Worm (Caenorhabditis elegans) whole organism, L3 larva: Measurements from ENCODE around the gene rabs-5.

Experiments used
- ama-1 ChIP-seq: fragments of 150-350 bp; optimal IDR thresholded peaks from 2 replicates; lab custom pipeline; 2018
- fkh-2 ChIP-seq: fragments of 150-350 bp; optimal IDR thresholded peaks from 2 replicates; lab custom pipeline; 2014; ENCODE audit warnings: missing biosample characterization, missing genetic modification reagents, missing genetic modification characterization
- mml-1 ChIP-seq: fragments of 150-350 bp; sonication (generic microtip); optimal IDR thresholded peaks from 3 replicates; lab custom pipeline; 2014; ENCODE audit warnings: missing biosample characterization, missing genetic modification characterization
- nhr-23 ChIP-seq: fragments of 150-350 bp; optimal IDR thresholded peaks from 2 replicates; lab custom pipeline; 2014; ENCODE audit warnings: missing biosample characterization, missing genetic modification reagents, missing genetic modification characterization
- nhr-25 ChIP-seq: sonication (generic microtip); optimal IDR thresholded peaks from 2 replicates; lab custom pipeline; 2017; ENCODE audit warnings: missing biosample characterization, missing genetic modification characterization
- pha-4 ChIP-seq: fragments of 150-350 bp; optimal IDR thresholded peaks from 2 replicates; lab custom pipeline; 2014; ENCODE audit warnings: missing biosample characterization, missing genetic modification reagents, missing genetic modification characterization
- pqm-1 ChIP-seq: fragments of 150-350 bp; optimal IDR thresholded peaks from 2 replicates; lab custom pipeline; 2017; ENCODE audit warnings: missing biosample characterization, missing genetic modification characterization, inconsistent platforms
- unc-39 ChIP-seq: sonication (generic microtip); optimal IDR thresholded peaks from 4 replicates; lab custom pipeline; 2017; ENCODE audit warnings: missing biosample characterization, missing genetic modification characterization
- unc-62 ChIP-seq: fragments of 150-350 bp; sonication (generic microtip); optimal IDR thresholded peaks from 4 replicates; lab custom pipeline; 2014; ENCODE audit warnings: missing biosample characterization, missing genetic modification reagents, missing genetic modification characterization

ce11 chrIV:8118790-8119189 is 11.4 kb upstream of the rabs-5 start, which contains the start of gene F42G8.8:
- TF ChIP-seq nhr-25: no peak
- no peak for TF ChIP-seq ama-1 (lab: Kevin White, UChicago)
- no peak for TF ChIP-seq unc-39 (tag; lab: Kevin White, UChicago)
- TF ChIP-seq unc-62 (GFP tag; lab: Kevin White, UChicago): no peak
- TF ChIP-seq fkh-2 (tag; lab: Kevin White, UChicago): no peak
- no peak for TF ChIP-seq mml-1 (tag; lab: Kevin White, UChicago)
- no peak for TF ChIP-seq pqm-1 (tag; lab: Kevin White, UChicago)
- no peak for TF ChIP-seq nhr-23
- no peak for TF ChIP-seq pha-4 (tag; lab: Kevin White, UChicago)
